Fruit fly (Drosophila melanogaster) whole organism, wandering third instar larva: Measurements from ENCODE around the gene MAPk-Ak2.

Source experiments
- Abd-B ChIP-seq: fragments of >200 bp; optimal IDR thresholded peaks from 2 replicates; lab custom pipeline; 2017; ENCODE audit warnings: missing biosample characterization, missing genetic modification characterization
- CG32264 ChIP-seq: fragments of 200-800 bp; sonication (Bioruptor generic); optimal IDR thresholded peaks from 2 replicates; lab custom pipeline; 2016; ENCODE audit warnings: missing biosample characterization, missing genetic modification characterization
- CG9705 ChIP-seq: fragments of 200-800 bp; sonication (Bioruptor generic); optimal IDR thresholded peaks from 2 replicates; lab custom pipeline; 2018; ENCODE audit warnings: missing biosample characterization, mild to moderate bottlenecking, missing genetic modification characterization
- CrebA ChIP-seq: fragments of 200-800 bp; sonication (Bioruptor generic); optimal IDR thresholded peaks from 2 replicates; lab custom pipeline; 2016; ENCODE audit warnings: missing biosample characterization, mild to moderate bottlenecking, missing genetic modification characterization, borderline replicate concordance
- Dfd ChIP-seq: fragments of >200 bp; optimal IDR thresholded peaks from 2 replicates; lab custom pipeline; 2017; ENCODE audit warnings: missing biosample characterization, missing genetic modification characterization
- Dif ChIP-seq: fragments of 200-275, 200-300 bp; sonication (Bioruptor generic); optimal IDR thresholded peaks from 2 replicates; lab custom pipeline; 2018; ENCODE audit warnings: missing biosample characterization, missing genetic modification characterization; ENCODE audit not compliant: partially characterized antibody
- GATAd ChIP-seq: sonication (Bioruptor generic); optimal IDR thresholded peaks from 2 replicates; lab custom pipeline; 2016; ENCODE audit warnings: missing biosample characterization, missing genetic modification characterization
- HLH106 ChIP-seq: fragments of 200-800 bp; optimal IDR thresholded peaks from 3 replicates; lab custom pipeline; 2019; ENCODE audit warnings: missing biosample characterization, mild to moderate bottlenecking, missing genetic modification characterization, moderate library complexity
- Hnf4 ChIP-seq: fragments of 200-800 bp; sonication (Bioruptor generic); optimal IDR thresholded peaks from 2 replicates; lab custom pipeline; 2016; ENCODE audit warnings: missing biosample characterization, mild to moderate bottlenecking, missing genetic modification characterization
- Hr78 ChIP-seq: fragments of >200 bp; optimal IDR thresholded peaks from 2 replicates; lab custom pipeline; 2017; ENCODE audit warnings: missing biosample characterization, missing genetic modification characterization
- Hr83 ChIP-seq: fragments of 200-300 bp; sonication (Bioruptor generic); optimal IDR thresholded peaks from 2 replicates; lab custom pipeline; 2016; ENCODE audit warnings: missing biosample characterization, mild to moderate bottlenecking, missing genetic modification characterization, moderate library complexity; ENCODE audit not compliant: poor library complexity, severe bottlenecking
- Jra ChIP-seq: sonication (Bioruptor generic); optimal IDR thresholded peaks from 2 replicates; lab custom pipeline; 2016; ENCODE audit warnings: missing biosample characterization, missing genetic modification characterization
- Mio ChIP-seq: sonication (Bioruptor generic); optimal IDR thresholded peaks from 2 replicates; lab custom pipeline; 2016; ENCODE audit warnings: missing biosample characterization, missing genetic modification characterization
- Myc ChIP-seq: fragments of >200 bp; optimal IDR thresholded peaks from 2 replicates; lab custom pipeline; 2017
- N ChIP-seq: fragments of >200 bp; optimal IDR thresholded peaks from 2 replicates; lab custom pipeline; 2018; ENCODE audit warnings: missing biosample characterization, missing external identifiers, missing genetic modification characterization
- OdsH ChIP-seq: fragments of 200-800 bp; sonication (Bioruptor generic); optimal IDR thresholded peaks from 2 replicates; lab custom pipeline; 2016; ENCODE audit warnings: missing biosample characterization, mild to moderate bottlenecking, missing genetic modification characterization
- Rel ChIP-seq, 2 experiments: fragments of 200-800 bp; sonication (Bioruptor generic) in 1 of 2; optimal IDR thresholded peaks; 2 replicates in 1 of 2; 3 replicates in 1 of 2; lab custom pipeline; 2016 to 2019; ENCODE audit warnings: mild to moderate bottlenecking in 2 of 2, missing biosample characterization in 2 of 2, missing genetic modification characterization in 2 of 2, moderate library complexity in 1 of 2
- Sp1 ChIP-seq: fragments of 200-800 bp; sonication (Bioruptor generic); optimal IDR thresholded peaks from 3 replicates; lab custom pipeline; 2019; ENCODE audit warnings: missing biosample characterization, mild to moderate bottlenecking, missing genetic modification characterization, moderate library complexity
- Vsx2 ChIP-seq: fragments of 200-300, 225-300 bp; sonication (Bioruptor generic); optimal IDR thresholded peaks from 2 replicates; lab custom pipeline; 2018; ENCODE audit warnings: missing biosample characterization, missing genetic modification characterization; ENCODE audit not compliant: partially characterized antibody
- br ChIP-seq: fragments of 200-800 bp; sonication (Bioruptor generic); optimal IDR thresholded peaks from 2 replicates; lab custom pipeline; 2016; ENCODE audit warnings: missing biosample characterization, missing genetic modification characterization
- brk ChIP-seq: fragments of 200-800 bp; sonication (Bioruptor generic); optimal IDR thresholded peaks from 2 replicates; lab custom pipeline; 2016; ENCODE audit warnings: missing biosample characterization, mild to moderate bottlenecking, missing genetic modification characterization
- dl ChIP-seq, 2 experiments: fragments of 175-275, 200-275 bp in 1 of 2; fragments of 200-275 bp in 1 of 2; sonication (Bioruptor generic); optimal IDR thresholded peaks; lab custom pipeline; 2018; ENCODE audit warnings: mild to moderate bottlenecking in 2 of 2, missing biosample characterization in 2 of 2, missing genetic modification characterization in 2 of 2, moderate library complexity in 2 of 2; ENCODE audit not compliant: partially characterized antibody in 2 of 2, insufficient read depth in 1 of 2
- dmrt93B ChIP-seq: fragments of 200-800 bp; sonication (Bioruptor generic); optimal IDR thresholded peaks from 2 replicates; lab custom pipeline; 2018; ENCODE audit warnings: missing biosample characterization, mild to moderate bottlenecking, missing genetic modification characterization
- dsf ChIP-seq: sonication (Bioruptor generic); optimal IDR thresholded peaks from 2 replicates; lab custom pipeline; 2016; ENCODE audit warnings: missing biosample characterization, missing genetic modification characterization, borderline replicate concordance
- ey ChIP-seq: fragments of 200-800 bp; sonication (Bioruptor generic); optimal IDR thresholded peaks from 2 replicates; lab custom pipeline; 2016; ENCODE audit warnings: missing biosample characterization, missing genetic modification characterization
- foxo ChIP-seq, 2 experiments: fragments of 200-800 bp; sonication (Bioruptor generic); optimal IDR thresholded peaks; 2 replicates in 1 of 2; 3 replicates in 1 of 2; lab custom pipeline; 2016 to 2017; ENCODE audit warnings: missing biosample characterization in 2 of 2, missing genetic modification characterization in 2 of 2
- fru ChIP-seq: fragments of 200-800 bp; sonication (Bioruptor generic); optimal IDR thresholded peaks from 3 replicates; lab custom pipeline; 2016; ENCODE audit warnings: missing biosample characterization, mild to moderate bottlenecking, missing genetic modification characterization
- h ChIP-seq: fragments of 200-800 bp; sonication (Bioruptor generic); optimal IDR thresholded peaks from 3 replicates; lab custom pipeline; 2016; ENCODE audit warnings: missing biosample characterization, mild to moderate bottlenecking, missing genetic modification characterization
- jim ChIP-seq: fragments of 175-275, 200-325 bp; sonication (Bioruptor generic); optimal IDR thresholded peaks from 2 replicates; lab custom pipeline; 2016; ENCODE audit warnings: missing biosample characterization, mild to moderate bottlenecking, missing genetic modification characterization
- lola ChIP-seq: fragments of >200 bp; optimal IDR thresholded peaks from 2 replicates; lab custom pipeline; 2017; ENCODE audit warnings: missing biosample characterization, missing genetic modification characterization
- pan ChIP-seq: fragments of >200 bp; optimal IDR thresholded peaks from 2 replicates; lab custom pipeline; 2017
- psq ChIP-seq: fragments of 200-800 bp; sonication (Bioruptor generic); optimal IDR thresholded peaks from 3 replicates; lab custom pipeline; 2017; ENCODE audit warnings: missing biosample characterization, mild to moderate bottlenecking, missing genetic modification characterization, moderate library complexity
- rgr ChIP-seq: fragments of 200-800 bp; sonication (Bioruptor generic); optimal IDR thresholded peaks from 3 replicates; lab custom pipeline; 2016; ENCODE audit warnings: missing biosample characterization, mild to moderate bottlenecking, missing genetic modification characterization
- sage ChIP-seq: fragments of 200-800 bp; sonication (Bioruptor generic); optimal IDR thresholded peaks from 2 replicates; lab custom pipeline; 2016; ENCODE audit warnings: missing biosample characterization, mild to moderate bottlenecking, missing genetic modification characterization
- sv ChIP-seq: fragments of 200-800 bp; sonication (Bioruptor generic); optimal IDR thresholded peaks from 3 replicates; lab custom pipeline; 2016; ENCODE audit warnings: missing biosample characterization, missing genetic modification characterization
- tai ChIP-seq: sonication (Bioruptor generic); optimal IDR thresholded peaks from 2 replicates; lab custom pipeline; 2016; ENCODE audit warnings: missing biosample characterization, missing genetic modification characterization
- usp ChIP-seq: fragments of >200 bp; optimal IDR thresholded peaks from 2 replicates; lab custom pipeline; 2017; ENCODE audit warnings: missing biosample characterization, missing genetic modification characterization
- woc ChIP-seq: sonication (Bioruptor generic); optimal IDR thresholded peaks from 2 replicates; lab custom pipeline; 2016; ENCODE audit warnings: missing biosample characterization, mild to moderate bottlenecking, missing genetic modification characterization

The MAPk-Ak2 gene

DNA sequence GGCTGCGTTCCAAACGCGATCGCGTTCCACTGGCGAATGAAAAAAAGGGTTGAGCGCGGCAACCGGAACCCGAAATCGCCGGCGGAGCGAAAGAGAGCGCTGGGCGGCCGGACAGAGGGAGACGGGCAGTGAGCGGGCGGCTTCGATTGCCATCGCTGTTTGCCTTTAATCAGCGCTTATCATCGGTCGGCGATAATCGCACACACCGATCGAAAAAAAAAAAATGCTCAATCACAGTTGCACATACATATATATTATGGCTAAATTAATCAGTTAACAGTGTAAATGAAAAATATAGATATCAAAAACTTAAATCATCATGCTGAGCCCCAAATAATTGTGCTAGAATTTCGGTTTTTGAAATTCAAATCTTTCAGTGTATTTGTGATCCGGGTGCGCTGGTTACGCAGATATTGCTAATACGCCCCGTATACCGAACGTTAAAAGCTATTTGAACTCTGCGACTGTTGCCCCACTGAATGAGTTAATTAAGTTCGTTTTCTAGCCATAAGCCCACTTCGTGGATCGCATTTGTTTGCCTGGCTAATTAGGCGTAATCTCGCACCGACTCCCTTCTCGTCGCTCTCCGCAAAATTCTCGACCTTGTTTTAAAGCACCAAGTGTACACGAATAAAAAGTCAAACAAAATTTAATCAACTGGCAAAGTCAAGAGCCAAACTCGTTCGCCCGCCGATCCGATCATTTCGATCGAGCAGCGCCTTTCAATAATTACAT is 46.1 kb downstream of the MAPk-Ak2 start, which contains the start of gene CG33080:
CG33080 (minus strand) TSS at position 38 of the 735 bp plus-strand sequence.
- TF ChIP-seq h (peak; percentile 55), rgr (GFP tag; lab: Kevin White, UChicago) (peak; percentile 13), fru (GFP tag; lab: Kevin White, UChicago) (peak; percentile 1), Vsx2 (GFP tag; lab: Kevin White, UChicago) (peak; percentile 97), HLH106 (tag; lab: Kevin White, UChicago) (peak; percentile 7), Dfd (no peak), Hnf4 (GFP tag; lab: Kevin White, UChicago) (peak; percentile 27), foxo (GFP tag; optimal IDR thresholded peaks at IDR 0.05; lab: Kevin White, UChicago) (peak in 1 of 2 experiments; percentile 23), brk (no peak), br (GFP tag; lab: Kevin White, UChicago) (peak; percentile 15)

DNA sequence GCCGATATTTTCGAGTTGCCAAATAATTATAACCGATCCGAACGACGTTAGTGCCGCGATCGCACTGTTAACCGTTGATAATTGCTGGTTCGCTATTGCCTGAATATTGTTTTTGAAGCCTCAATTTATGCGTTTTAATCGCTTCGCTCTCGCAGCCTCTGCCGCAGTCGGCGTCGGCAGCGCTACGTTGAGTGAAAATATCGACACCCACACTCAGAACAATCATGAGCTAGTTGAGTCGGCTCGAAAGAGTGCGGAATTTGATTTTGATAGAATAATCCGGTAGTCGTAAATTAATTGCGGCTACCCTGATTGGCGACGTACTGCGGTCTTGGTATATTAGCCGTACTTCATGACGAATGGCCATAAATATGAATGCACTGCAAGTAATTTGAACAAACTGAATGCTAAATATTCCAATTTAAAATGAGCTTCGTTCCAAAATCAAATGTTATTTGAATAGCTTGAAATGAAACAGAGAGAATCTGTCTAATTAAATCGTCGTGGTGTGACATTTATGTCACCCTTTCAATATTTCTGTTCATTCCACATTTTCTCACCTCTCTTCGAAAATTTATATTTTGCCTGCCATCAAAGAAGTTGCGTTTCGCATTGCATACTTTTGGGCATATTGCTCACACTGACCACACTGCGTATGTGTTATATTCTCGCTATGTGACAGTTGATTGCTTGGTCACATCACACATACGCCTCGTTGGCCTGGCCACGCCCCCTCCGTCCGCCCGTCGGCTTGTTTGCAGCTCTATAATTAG is 48.4 kb downstream of the MAPk-Ak2 start:
- TF ChIP-seq jim (GFP tag; lab: Kevin White, UChicago), result no peak
- TF ChIP-seq woc (GFP tag; lab: Kevin White, UChicago), result no peak
- peak; percentile 29 for TF ChIP-seq h
- TF ChIP-seq psq, result no peak
- no peak for TF ChIP-seq HLH106 (tag; lab: Kevin White, UChicago)
- TF ChIP-seq foxo (GFP tag; optimal IDR thresholded peaks at IDR 0.05; lab: Kevin White, UChicago), result peak in 1 of 2 experiments; percentile 34
- TF ChIP-seq brk, result no peak
- peak; percentile 19 for TF ChIP-seq fru (GFP tag; lab: Kevin White, UChicago)
- no peak for TF ChIP-seq Jra (GFP tag; lab: Kevin White, UChicago)
- TF ChIP-seq usp (GFP tag; lab: Kevin White, UChicago), result no peak
- no peak for TF ChIP-seq Vsx2 (GFP tag; lab: Kevin White, UChicago)
- no peak for TF ChIP-seq Mio (GFP tag; lab: Kevin White, UChicago)
- TF ChIP-seq Abd-B (GFP tag; lab: Kevin White, UChicago), result no peak
- TF ChIP-seq Myc (lab: Kevin White, UChicago), result peak; percentile 45
- TF ChIP-seq CG9705, result no peak
- peak; percentile 22 for TF ChIP-seq rgr (GFP tag; lab: Kevin White, UChicago)
- TF ChIP-seq Rel (GFP tag; optimal IDR thresholded peaks at IDR 0.05; lab: Kevin White, UChicago), result no peak
- TF ChIP-seq Rel (tag; optimal IDR thresholded peaks at IDR 0.05; lab: Kevin White, UChicago), result no peak
- no peak for TF ChIP-seq dsf (GFP tag; lab: Kevin White, UChicago)
- no peak for TF ChIP-seq tai
- TF ChIP-seq Dif, result no peak
- no peak for TF ChIP-seq dl (GFP tag; optimal IDR thresholded peaks at IDR 0.05; lab: Kevin White, UChicago; ENCODE audit: insufficient read depth in 1 of 2, partially characterized antibody in 2 of 2)
- peak; percentile 46 for TF ChIP-seq CrebA (GFP tag; lab: Kevin White, UChicago)
- no peak for TF ChIP-seq Hr78 (GFP tag; lab: Kevin White, UChicago)
- TF ChIP-seq OdsH (GFP tag; lab: Kevin White, UChicago), result no peak
- TF ChIP-seq sv, result no peak
- TF ChIP-seq lola, result no peak
- TF ChIP-seq CG32264 (GFP tag; lab: Kevin White, UChicago), result no peak
- TF ChIP-seq Hnf4 (GFP tag; lab: Kevin White, UChicago), result no peak
- no peak for TF ChIP-seq pan
- no peak for TF ChIP-seq br (GFP tag; lab: Kevin White, UChicago)
- TF ChIP-seq Dfd, result no peak
- no peak for TF ChIP-seq dmrt93B
- TF ChIP-seq GATAd, result no peak
- no peak for TF ChIP-seq Hr83
- TF ChIP-seq ey, result peak; percentile 11
- TF ChIP-seq Sp1, result peak; percentile 38
- TF ChIP-seq sage (GFP tag; lab: Kevin White, UChicago), result no peak
- peak; percentile 35 for TF ChIP-seq N (GFP tag; lab: Kevin White, UChicago)
